Fruit fly (Drosophila melanogaster) whole organism, embryonic: ENCODE data around the gene CG9676.

Source experiments
- Ada2b ChIP-seq: fragments of 200-800 bp; sonication (Bioruptor generic); IDR thresholded peaks from 2 replicates; pipeline ENCODE4 v1.3.6; 2022; ENCODE audit warnings: missing biosample characterization, missing genetic modification characterization
- B-H2 ChIP-seq: fragments of 200-800 bp; sonication (Bioruptor generic); optimal IDR thresholded peaks from 2 replicates; lab custom pipeline; 2018; ENCODE audit warnings: missing biosample characterization, mild to moderate bottlenecking, missing genetic modification characterization
- BEAF-32 ChIP-seq: fragments of 200-800 bp; sonication (Bioruptor generic); optimal IDR thresholded peaks from 3 replicates; lab custom pipeline; 2017; ENCODE audit warnings: missing biosample characterization, missing genetic modification characterization, mild to moderate bottlenecking, moderate library complexity, missing genetic modification reagents
- CG10543 ChIP-seq: fragments of 200-800 bp; sonication (Bioruptor generic); optimal IDR thresholded peaks from 3 replicates; lab custom pipeline; 2017; ENCODE audit warnings: missing biosample characterization, mild to moderate bottlenecking, missing genetic modification characterization, moderate library complexity
- CG11504 ChIP-seq: fragments of 200-800 bp; sonication (Bioruptor generic); optimal IDR thresholded peaks from 3 replicates; lab custom pipeline; 2019; ENCODE audit warnings: missing biosample characterization, mild to moderate bottlenecking, missing genetic modification characterization, moderate library complexity
- CG11696 ChIP-seq: fragments of 200-800 bp; sonication (Bioruptor generic); IDR thresholded peaks from 2 replicates; pipeline ENCODE4 v1.3.6; 2022; ENCODE audit warnings: missing biosample characterization, missing genetic modification characterization
- CG12219 ChIP-seq: fragments of 200-800 bp; sonication (Bioruptor generic); optimal IDR thresholded peaks from 3 replicates; lab custom pipeline; 2018; ENCODE audit warnings: missing biosample characterization, mild to moderate bottlenecking, missing genetic modification characterization
- CG17359 ChIP-seq: fragments of 200-800 bp; sonication (Bioruptor generic); optimal IDR thresholded peaks from 3 replicates; lab custom pipeline; 2018; ENCODE audit warnings: missing biosample characterization, mild to moderate bottlenecking, missing genetic modification characterization, moderate library complexity
- CG18262 ChIP-seq: fragments of 200-800 bp; optimal IDR thresholded peaks from 3 replicates; lab custom pipeline; 2019; ENCODE audit warnings: missing biosample characterization, mild to moderate bottlenecking, missing genetic modification characterization, moderate library complexity
- CG18599 ChIP-seq: fragments of 200-800 bp; sonication (Bioruptor generic); optimal IDR thresholded peaks from 3 replicates; lab custom pipeline; 2017; ENCODE audit warnings: missing biosample characterization, missing genetic modification characterization, mild to moderate bottlenecking, moderate library complexity, missing genetic modification reagents
- CG2129 ChIP-seq: fragments of 200-800 bp; sonication (Bioruptor generic); IDR thresholded peaks from 2 replicates; pipeline ENCODE4 v1.3.6; 2022; ENCODE audit warnings: missing biosample characterization, missing genetic modification characterization; ENCODE audit not compliant: partially characterized antibody
- CG2678 ChIP-seq: fragments of 200-800 bp; sonication (Bioruptor generic); optimal IDR thresholded peaks from 3 replicates; lab custom pipeline; 2019; ENCODE audit warnings: missing biosample characterization, mild to moderate bottlenecking, missing genetic modification characterization, moderate library complexity
- CG2712 ChIP-seq: fragments of 200-800 bp; optimal IDR thresholded peaks from 3 replicates; lab custom pipeline; 2019; ENCODE audit warnings: missing biosample characterization, mild to moderate bottlenecking, missing genetic modification characterization, moderate library complexity
- CG2875 ChIP-seq: fragments of 200-800 bp; sonication (Bioruptor generic); optimal IDR thresholded peaks from 2 replicates; lab custom pipeline; 2017; ENCODE audit warnings: missing biosample characterization, mild to moderate bottlenecking, missing genetic modification characterization, missing genetic modification reagents
- CG30403 ChIP-seq: fragments of 200-800 bp; sonication (Bioruptor generic); optimal IDR thresholded peaks from 3 replicates; lab custom pipeline; 2016; ENCODE audit warnings: missing biosample characterization, missing genetic modification characterization
- CG31388 ChIP-seq: fragments of 200-800 bp; sonication (Bioruptor generic); optimal IDR thresholded peaks from 2 replicates; lab custom pipeline; 2016; ENCODE audit warnings: missing biosample characterization, missing genetic modification characterization
- CG34376 ChIP-seq: fragments of 200-800 bp; sonication (Bioruptor generic); optimal IDR thresholded peaks from 2 replicates; lab custom pipeline; 2018; ENCODE audit warnings: missing biosample characterization, mild to moderate bottlenecking, missing genetic modification characterization
- CG3995 ChIP-seq: fragments of 200-800 bp; sonication (Bioruptor generic); optimal IDR thresholded peaks from 3 replicates; lab custom pipeline; 2016; ENCODE audit warnings: missing biosample characterization, missing genetic modification characterization
- CG4282 ChIP-seq: fragments of 200-800 bp; sonication (Bioruptor generic); optimal IDR thresholded peaks from 2 replicates; lab custom pipeline; 2016; ENCODE audit warnings: missing biosample characterization, missing genetic modification characterization
- CG4404 ChIP-seq: fragments of 200-800 bp; sonication (Bioruptor generic); IDR thresholded peaks from 2 replicates; pipeline ENCODE4 v1.3.6; 2022; ENCODE audit warnings: missing biosample characterization, missing genetic modification characterization
- CG6175 ChIP-seq: fragments of 200-800 bp; sonication (Bioruptor generic); IDR thresholded peaks from 3 replicates; pipeline ENCODE4 v1.3.6; 2022; ENCODE audit warnings: missing biosample characterization, missing genetic modification characterization
- CG6654 ChIP-seq: fragments of 200-800 bp; sonication (Bioruptor generic); optimal IDR thresholded peaks from 2 replicates; lab custom pipeline; 2017; ENCODE audit warnings: missing biosample characterization, mild to moderate bottlenecking, missing genetic modification characterization
- CG6689 ChIP-seq: fragments of 200-800 bp; sonication (Bioruptor generic); IDR thresholded peaks from 2 replicates; pipeline ENCODE4 v1.3.6; 2022; ENCODE audit warnings: missing biosample characterization, missing genetic modification characterization
- CG7556 ChIP-seq: fragments of 200-800 bp; sonication (Bioruptor generic); optimal IDR thresholded peaks from 2 replicates; lab custom pipeline; 2017; ENCODE audit warnings: missing biosample characterization, mild to moderate bottlenecking, missing genetic modification characterization
- CG8290 ChIP-seq, 3 experiments: fragments of 200-800 bp; sonication (Bioruptor generic); optimal IDR thresholded peaks; 2 replicates each; lab custom pipeline; 2016 to 2019; ENCODE audit warnings: missing biosample characterization in 3 of 3, missing genetic modification characterization in 3 of 3, mild to moderate bottlenecking in 2 of 3, moderate library complexity in 1 of 3
- CG9817 ChIP-seq: fragments of 200-800 bp; sonication (Bioruptor generic); optimal IDR thresholded peaks from 2 replicates; lab custom pipeline; 2018; ENCODE audit warnings: missing biosample characterization, mild to moderate bottlenecking, missing genetic modification characterization, moderate library complexity
- CoRest ChIP-seq: fragments of 200-800 bp; sonication (Bioruptor generic); optimal IDR thresholded peaks from 3 replicates; lab custom pipeline; 2018; ENCODE audit warnings: missing biosample characterization, mild to moderate bottlenecking, missing genetic modification characterization, moderate library complexity
- Fer3 ChIP-seq: fragments of 200-800 bp; sonication (Bioruptor generic); optimal IDR thresholded peaks from 2 replicates; lab custom pipeline; 2018; ENCODE audit warnings: missing biosample characterization, mild to moderate bottlenecking, missing genetic modification characterization, moderate library complexity
- Hand ChIP-seq: fragments of 200-800 bp; sonication (Bioruptor generic); optimal IDR thresholded peaks from 2 replicates; lab custom pipeline; 2017; ENCODE audit warnings: mild to moderate bottlenecking, missing biosample characterization, missing genetic modification reagents, missing genetic modification characterization
- Hr51 ChIP-seq, 2 experiments: fragments of 200-800 bp; sonication (Bioruptor generic); optimal IDR thresholded peaks; 2 replicates in 1 of 2; 3 replicates in 1 of 2; lab custom pipeline; 2016 to 2018; ENCODE audit warnings: missing biosample characterization in 2 of 2, missing genetic modification characterization in 2 of 2, mild to moderate bottlenecking in 1 of 2, moderate library complexity in 1 of 2
- NK7.1 ChIP-seq: fragments of 200-800 bp; sonication (Bioruptor generic); optimal IDR thresholded peaks from 3 replicates; lab custom pipeline; 2016; ENCODE audit warnings: missing biosample characterization, missing genetic modification characterization
- Rfx ChIP-seq: fragments of 200-800 bp; sonication (Bioruptor generic); IDR thresholded peaks from 2 replicates; pipeline ENCODE4 v1.3.6; 2022; ENCODE audit warnings: missing biosample characterization, missing genetic modification characterization
- Six4 ChIP-seq: fragments of 200-800 bp; sonication (Bioruptor generic); optimal IDR thresholded peaks from 2 replicates; lab custom pipeline; 2016; ENCODE audit warnings: missing biosample characterization, missing genetic modification characterization
- Sox102F ChIP-seq: fragments of 200-800 bp; sonication (Bioruptor generic); optimal IDR thresholded peaks from 2 replicates; lab custom pipeline; 2018; ENCODE audit warnings: missing biosample characterization, mild to moderate bottlenecking, missing genetic modification characterization, moderate library complexity
- Ssrp ChIP-seq: fragments of 200-800 bp; sonication (Bioruptor generic); optimal IDR thresholded peaks from 2 replicates; lab custom pipeline; 2018; ENCODE audit warnings: missing biosample characterization, mild to moderate bottlenecking, missing genetic modification characterization, moderate library complexity
- YL-1 ChIP-seq: fragments of 200-800 bp; sonication (Bioruptor generic); optimal IDR thresholded peaks from 3 replicates; lab custom pipeline; 2017; ENCODE audit warnings: missing biosample characterization, mild to moderate bottlenecking, missing genetic modification characterization
- az2 ChIP-seq: fragments of 200-800 bp; sonication (Bioruptor generic); optimal IDR thresholded peaks from 3 replicates; lab custom pipeline; 2016; ENCODE audit warnings: missing biosample characterization, missing genetic modification characterization
- dysf ChIP-seq: fragments of 200-800 bp; sonication (Bioruptor generic); IDR thresholded peaks from 3 replicates; pipeline ENCODE4 v1.3.6; 2022; ENCODE audit warnings: missing biosample characterization, missing genetic modification characterization
- ewg ChIP-seq: fragments of 200-800 bp; sonication (Bioruptor generic); optimal IDR thresholded peaks from 3 replicates; lab custom pipeline; 2017; ENCODE audit warnings: mild to moderate bottlenecking, missing biosample characterization, missing genetic modification reagents, missing genetic modification characterization
- gcm2 ChIP-seq: fragments of 200-800 bp; sonication (Bioruptor generic); optimal IDR thresholded peaks from 2 replicates; lab custom pipeline; 2016; ENCODE audit warnings: missing biosample characterization, missing genetic modification characterization
- grau ChIP-seq: fragments of 200-800 bp; optimal IDR thresholded peaks from 3 replicates; lab custom pipeline; 2019; ENCODE audit warnings: missing biosample characterization, mild to moderate bottlenecking, missing genetic modification characterization, moderate library complexity
- jing ChIP-seq: fragments of 200-800 bp; sonication (Bioruptor generic); optimal IDR thresholded peaks from 2 replicates; lab custom pipeline; 2018; ENCODE audit warnings: missing biosample characterization, mild to moderate bottlenecking, missing genetic modification characterization
- jumu ChIP-seq: fragments of 200-800 bp; sonication (Bioruptor generic); optimal IDR thresholded peaks from 3 replicates; lab custom pipeline; 2016; ENCODE audit warnings: missing biosample characterization, missing genetic modification characterization
- pum ChIP-seq: fragments of 200-800 bp; sonication (Bioruptor generic); optimal IDR thresholded peaks from 2 replicates; lab custom pipeline; 2016; ENCODE audit warnings: missing biosample characterization, missing genetic modification characterization
- ranshi ChIP-seq: fragments of 200-800 bp; sonication (Bioruptor generic); IDR thresholded peaks from 2 replicates; pipeline ENCODE4 v1.3.6; 2022; ENCODE audit warnings: missing biosample characterization, missing genetic modification characterization
- repo ChIP-seq: fragments of 200-800 bp; sonication (Bioruptor generic); optimal IDR thresholded peaks from 2 replicates; lab custom pipeline; 2016; ENCODE audit warnings: missing biosample characterization, missing genetic modification characterization
- zfh1 ChIP-seq: fragments of 200-800 bp; sonication (Bioruptor generic); IDR thresholded peaks from 3 replicates; pipeline ENCODE4 v1.3.6; 2022; ENCODE audit warnings: missing biosample characterization, missing genetic modification characterization
- zfh2 ChIP-seq: fragments of 200-800 bp; sonication (Bioruptor generic); optimal IDR thresholded peaks from 2 replicates; lab custom pipeline; 2016; ENCODE audit warnings: missing biosample characterization, missing genetic modification characterization

CG9676 gene

dm6 chrX:16670691-16671481 lies 29.1 kb downstream of the CG9676 start (continued):
- peak; percentile 22 for TF ChIP-seq CG12219 (GFP tag; lab: Kevin White, UChicago)
- TF ChIP-seq jumu: no peak
- no peak for TF ChIP-seq CG31388
- no peak for TF ChIP-seq CG34376 (GFP tag; lab: Kevin White, UChicago)
- TF ChIP-seq repo (GFP tag; lab: Kevin White, UChicago): no peak
- peak; percentile 28 for TF ChIP-seq Fer3 (tag; lab: Kevin White, UChicago)
- no peak for TF ChIP-seq CG17359
- TF ChIP-seq CG4404 (GFP tag; lab: Robert Waterston, UW): no peak
- TF ChIP-seq CG11504 (tag; lab: Kevin White, UChicago): peak; percentile 47
- TF ChIP-seq Ada2b (GFP tag; lab: Robert Waterston, UW): 0 out of 2 replicates have a peak, but pooled peaks have one; percentile 25
- TF ChIP-seq zfh2 (GFP tag; lab: Kevin White, UChicago): peak; percentile 38
- peak; percentile 10 for TF ChIP-seq Hand (GFP tag; lab: Kevin White, UChicago)
- TF ChIP-seq CG30403: peak; percentile 31
- peak; percentile 54; the same call in 1 of the 2 replicates for TF ChIP-seq Rfx (GFP tag; lab: Robert Waterston, UW)
- TF ChIP-seq CG11696: no peak
- 0 out of 3 replicates have a peak, but pooled peaks have one; percentile 17 for TF ChIP-seq CG6175 (GFP tag; lab: Robert Waterston, UW)
- no peak for TF ChIP-seq BEAF-32 (GFP tag; lab: Kevin White, UChicago)
- no peak for TF ChIP-seq YL-1 (GFP tag; lab: Kevin White, UChicago)
- TF ChIP-seq Six4 (GFP tag; lab: Kevin White, UChicago): no peak
- TF ChIP-seq Ssrp (tag; lab: Kevin White, UChicago): peak; percentile 17
- peak; percentile 22 for TF ChIP-seq CG9817 (tag; lab: Kevin White, UChicago)
- peak; percentile 20 for TF ChIP-seq CG7556
- peak; percentile 53 for TF ChIP-seq CG2678 (tag; lab: Kevin White, UChicago)
- 0 out of 3 replicates have a peak, but pooled peaks have one; percentile 36 for TF ChIP-seq dysf (GFP tag; lab: Robert Waterston, UW)
- no peak for TF ChIP-seq CG8290 (GFP tag; optimal IDR thresholded peaks at IDR 0.05; lab: Kevin White, UChicago)
- TF ChIP-seq CG8290 (tag; optimal IDR thresholded peaks at IDR 0.05; lab: Kevin White, UChicago): peak in 1 of 2 experiments; percentile 64
- no peak for TF ChIP-seq jing (GFP tag; lab: Kevin White, UChicago)
- peak; percentile 50 for TF ChIP-seq CG18599 (GFP tag; lab: Kevin White, UChicago)
- no peak for TF ChIP-seq CG2129 (GFP tag; lab: Robert Waterston, UW)
- peak; percentile 32; the same call in 1 of the 2 replicates for TF ChIP-seq ranshi (GFP tag; lab: Robert Waterston, UW)
- TF ChIP-seq gcm2 (GFP tag; lab: Kevin White, UChicago): no peak
- TF ChIP-seq NK7.1 (GFP tag; lab: Kevin White, UChicago): no peak
- TF ChIP-seq B-H2 (GFP tag; lab: Kevin White, UChicago): no peak
- peak; percentile 21 for TF ChIP-seq ewg (GFP tag; lab: Kevin White, UChicago)
- TF ChIP-seq CG3995 (GFP tag; lab: Kevin White, UChicago): no peak

dm6 chrX:16670262-16670661 lies 29.7 kb downstream of the CG9676 start:
- TF ChIP-seq CG34376 (GFP tag; lab: Kevin White, UChicago) (no peak), pum (no peak), CoRest (tag; lab: Kevin White, UChicago) (peak; percentile 17), CG6689 (0 out of 2 replicates have a peak, but pooled peaks have one; percentile 9), CG6654 (GFP tag; lab: Kevin White, UChicago) (no peak), CG2875 (GFP tag; lab: Kevin White, UChicago) (no peak), CG11696 (no peak), CG2678 (tag; lab: Kevin White, UChicago) (peak; percentile 7), Hr51 (GFP tag; optimal IDR thresholded peaks at IDR 0.05; lab: Kevin White, UChicago) (peak in 1 of 2 experiments; percentile 44), grau (tag; lab: Kevin White, UChicago) (peak; percentile 69), CG2712 (tag; lab: Kevin White, UChicago) (peak; percentile 13), Sox102F (peak; percentile 19), zfh1 (GFP tag; lab: Robert Waterston, UW) (peak; percentile 31; the same call in 1 of the 3 replicates), CG18262 (tag; lab: Kevin White, UChicago) (peak; percentile 37), az2 (GFP tag; lab: Kevin White, UChicago) (peak; percentile 13), CG4282 (GFP tag; lab: Kevin White, UChicago) (no peak), CG10543 (GFP tag; lab: Kevin White, UChicago) (no peak)
